Worm (Caenorhabditis elegans) whole organism, L4 larva: ENCODE results near the gene ZK250.2.
"Not testable (repeated sequence)": the region's sequence is repeated elsewhere in the genome, so short reads cannot be mapped to it uniquely, and the experiment has no call there.

ENCODE experiments used
- Y5F2A.4 ChIP-seq: fragments of 200-800 bp; sonication (Bioruptor generic); optimal IDR thresholded peaks from 2 replicates; lab custom pipeline; 2018; ENCODE audit warnings: mild to moderate bottlenecking, missing genetic modification characterization, missing compliant biosample characterization
- Y75B8A.6 ChIP-seq: fragments of 200-800 bp; sonication (Bioruptor generic); IDR thresholded peaks from 2 replicates; pipeline ENCODE4 v1.3.6; 2022; ENCODE audit warnings: missing genetic modification reagents, missing genetic modification characterization, missing compliant biosample characterization
- aha-1 ChIP-seq: fragments of 150-350 bp; peaks from one replicate; lab custom pipeline; 2014; ENCODE audit warnings: missing biosample characterization, missing genetic modification characterization
- ceh-28 ChIP-seq: fragments of 150-350 bp; optimal IDR thresholded peaks from 2 replicates; lab custom pipeline; 2014; ENCODE audit warnings: missing biosample characterization, missing genetic modification reagents, missing genetic modification characterization
- ceh-32 ChIP-seq: sonication (generic microtip); optimal IDR thresholded peaks from 2 replicates; lab custom pipeline; 2016; ENCODE audit warnings: mild to moderate bottlenecking, missing genetic modification characterization, missing compliant biosample characterization; ENCODE audit not compliant: poor library complexity
- egl-43 ChIP-seq: fragments of 200-800 bp; sonication (Bioruptor generic); IDR thresholded peaks from 2 replicates; pipeline ENCODE4 v1.3.6; 2022; ENCODE audit warnings: missing genetic modification reagents, missing genetic modification characterization, missing compliant biosample characterization
- jun-1 ChIP-seq: fragments of 150-350 bp; optimal IDR thresholded peaks from 2 replicates; lab custom pipeline; 2014; ENCODE audit warnings: missing biosample characterization, missing genetic modification reagents, missing genetic modification characterization
- lin-15B ChIP-seq: fragments of 150-350 bp; sonication (generic microtip); optimal IDR thresholded peaks from 3 replicates; lab custom pipeline; 2014; ENCODE audit warnings: missing biosample characterization, missing genetic modification characterization
- nhr-6 ChIP-seq: fragments of 150-350 bp; optimal IDR thresholded peaks from 2 replicates; lab custom pipeline; 2014; ENCODE audit warnings: missing biosample characterization, missing genetic modification characterization
- php-3 ChIP-seq: fragments of 200-800 bp; sonication (Bioruptor generic); IDR thresholded peaks from 2 replicates; pipeline ENCODE4 v1.3.6; 2022; ENCODE audit warnings: missing genetic modification reagents, missing genetic modification characterization, missing compliant biosample characterization

ZK250.2 gene

ce11 chrII:1996237-1996636 lies 47.7 kb downstream of the ZK250.2 start, which contains the start of gene math-20:
Gene math-20 (plus strand): TSS chrII:1996537.
- TF ChIP-seq egl-43 (GFP tag; lab: Robert Waterston, UW) = no peak
- TF ChIP-seq ceh-28 (tag; lab: Kevin White, UChicago) = no peak
- TF ChIP-seq jun-1 (tag; lab: Kevin White, UChicago) = no peak
- no peak for TF ChIP-seq ceh-32 (tag; lab: Kevin White, UChicago)
- TF ChIP-seq nhr-6 (tag; lab: Kevin White, UChicago) = no peak
- TF ChIP-seq Y5F2A.4 (GFP tag; lab: Kevin White, UChicago) = no peak
- no peak for TF ChIP-seq php-3

ce11 chrII:1998561-1998960 lies 50.1 kb downstream of the ZK250.2 start, which contains the start of gene math-19:
Gene math-19 (plus strand): TSS chrII:1998861.
- not testable (repeated sequence) for TF ChIP-seq Y75B8A.6; aha-1; lin-15B (tag; lab: Kevin White, UChicago)
